Fruit fly (Drosophila melanogaster) whole organism, embryonic: ENCODE measurements around the gene Tasp1.

ENCODE experiments used
- Atf6 ChIP-seq: fragments of 200-800 bp; sonication (Bioruptor generic); IDR thresholded peaks from 2 replicates; pipeline ENCODE4 v1.3.6; 2022; ENCODE audit warnings: missing biosample characterization, missing genetic modification characterization
- B-H1 ChIP-seq: fragments of 200-800 bp; sonication (Bioruptor generic); IDR thresholded peaks from 3 replicates; pipeline ENCODE4 v1.3.6; 2022; ENCODE audit warnings: missing biosample characterization, missing genetic modification characterization
- CG10366 ChIP-seq: fragments of 200-800 bp; sonication (Bioruptor generic); IDR thresholded peaks from 2 replicates; pipeline ENCODE4 v1.3.6; 2022; ENCODE audit warnings: missing biosample characterization, missing genetic modification characterization
- CG10979 ChIP-seq: fragments of 200-800 bp; sonication (Bioruptor generic); optimal IDR thresholded peaks from 2 replicates; lab custom pipeline; 2018; ENCODE audit warnings: missing biosample characterization, mild to moderate bottlenecking, missing genetic modification characterization, moderate library complexity
- CG11398 ChIP-seq: fragments of 200-800 bp; sonication (Bioruptor generic); optimal IDR thresholded peaks from 2 replicates; lab custom pipeline; 2016; ENCODE audit warnings: missing biosample characterization, missing genetic modification characterization
- CG11695 ChIP-seq: fragments of 200-800 bp; sonication (Bioruptor generic); IDR thresholded peaks from 3 replicates; pipeline ENCODE4 v1.3.6; 2022; ENCODE audit warnings: missing biosample characterization, missing genetic modification characterization
- CG12299 ChIP-seq: fragments of 200-800 bp; sonication (Bioruptor generic); optimal IDR thresholded peaks from 2 replicates; lab custom pipeline; 2018; ENCODE audit warnings: missing biosample characterization, mild to moderate bottlenecking, missing genetic modification characterization
- CG13624 ChIP-seq: fragments of 200-800 bp; sonication (Bioruptor generic); optimal IDR thresholded peaks from 2 replicates; lab custom pipeline; 2016; ENCODE audit warnings: missing biosample characterization, missing genetic modification characterization
- CG14860 ChIP-seq: fragments of 200-800 bp; sonication (Bioruptor generic); IDR thresholded peaks from 3 replicates; pipeline ENCODE4 v1.3.6; 2022; ENCODE audit warnings: missing biosample characterization, missing genetic modification characterization; ENCODE audit not compliant: partially characterized antibody
- CG16779 ChIP-seq: fragments of 200-800 bp; sonication (Bioruptor generic); IDR thresholded peaks from 2 replicates; pipeline ENCODE4 v1.3.6; 2022; ENCODE audit warnings: missing biosample characterization, missing genetic modification characterization
- CG18476 ChIP-seq: fragments of 200-800 bp; sonication (Bioruptor generic); optimal IDR thresholded peaks from 2 replicates; lab custom pipeline; 2016; ENCODE audit warnings: missing biosample characterization, mild to moderate bottlenecking, missing genetic modification characterization
- CG2116 ChIP-seq: fragments of 200-800 bp; sonication (Bioruptor generic); optimal IDR thresholded peaks from 3 replicates; lab custom pipeline; 2018; ENCODE audit warnings: missing biosample characterization, mild to moderate bottlenecking, missing genetic modification characterization
- CG2712 ChIP-seq: fragments of 200-800 bp; optimal IDR thresholded peaks from 3 replicates; lab custom pipeline; 2019; ENCODE audit warnings: missing biosample characterization, mild to moderate bottlenecking, missing genetic modification characterization, moderate library complexity
- CG34376 ChIP-seq: fragments of 200-800 bp; sonication (Bioruptor generic); optimal IDR thresholded peaks from 2 replicates; lab custom pipeline; 2018; ENCODE audit warnings: missing biosample characterization, mild to moderate bottlenecking, missing genetic modification characterization
- CG34422 ChIP-seq: fragments of 200-800 bp; sonication (Bioruptor generic); IDR thresholded peaks from 3 replicates; pipeline ENCODE4 v1.3.6; 2022; ENCODE audit warnings: missing biosample characterization, missing genetic modification characterization
- CG4820 ChIP-seq: fragments of 200-800 bp; sonication (Bioruptor generic); optimal IDR thresholded peaks from 3 replicates; lab custom pipeline; 2016; ENCODE audit warnings: missing biosample characterization, missing genetic modification characterization
- CG5180 ChIP-seq: fragments of 200-800 bp; sonication (Bioruptor generic); optimal IDR thresholded peaks from 3 replicates; lab custom pipeline; 2017; ENCODE audit warnings: missing biosample characterization, missing genetic modification characterization, mild to moderate bottlenecking, moderate library complexity, missing genetic modification reagents
- CG8478 ChIP-seq: fragments of >200 bp; optimal IDR thresholded peaks from 2 replicates; lab custom pipeline; 2018
- CG9727 ChIP-seq: fragments of 200-800 bp; sonication (Bioruptor generic); optimal IDR thresholded peaks from 3 replicates; lab custom pipeline; 2017; ENCODE audit warnings: missing biosample characterization, mild to moderate bottlenecking, missing genetic modification characterization
- Camta ChIP-seq: fragments of 200-800 bp; sonication (Bioruptor generic); optimal IDR thresholded peaks from 2 replicates; lab custom pipeline; 2016; ENCODE audit warnings: missing biosample characterization, missing genetic modification characterization
- Dfd ChIP-seq, 2 experiments: fragments of >200 bp; optimal IDR thresholded peaks; 2 replicates each; lab custom pipeline; 2017; ENCODE audit warnings: missing biosample characterization in 2 of 2, missing genetic modification characterization in 2 of 2
- ERR ChIP-seq: fragments of 200-800 bp; sonication (Bioruptor generic); optimal IDR thresholded peaks from 2 replicates; lab custom pipeline; 2016; ENCODE audit warnings: missing biosample characterization, missing genetic modification characterization
- HLH3B ChIP-seq: fragments of 200-800 bp; sonication (Bioruptor generic); IDR thresholded peaks from 2 replicates; pipeline ENCODE4 v1.3.6; 2022; ENCODE audit warnings: missing biosample characterization, missing genetic modification characterization
- Hsf ChIP-seq: fragments of 200-800 bp; sonication (Bioruptor generic); optimal IDR thresholded peaks from 3 replicates; lab custom pipeline; 2016; ENCODE audit warnings: missing biosample characterization, missing genetic modification characterization
- NK7.1 ChIP-seq: fragments of 200-800 bp; sonication (Bioruptor generic); optimal IDR thresholded peaks from 3 replicates; lab custom pipeline; 2016; ENCODE audit warnings: missing biosample characterization, missing genetic modification characterization
- Neu2 ChIP-seq: fragments of 200-800 bp; sonication (Bioruptor generic); optimal IDR thresholded peaks from 3 replicates; lab custom pipeline; 2016; ENCODE audit warnings: missing biosample characterization, missing genetic modification characterization, borderline replicate concordance
- Ptx1 ChIP-seq: fragments of 200-800 bp; sonication (Bioruptor generic); IDR thresholded peaks from 2 replicates; pipeline ENCODE4 v1.3.6; 2022; ENCODE audit warnings: missing biosample characterization, missing genetic modification characterization
- Sry-β ChIP-seq: fragments of 200-800 bp; sonication (Bioruptor generic); optimal IDR thresholded peaks from 2 replicates; lab custom pipeline; 2018; ENCODE audit warnings: missing biosample characterization, mild to moderate bottlenecking, missing genetic modification characterization, moderate library complexity
- Tbp ChIP-seq: fragments of >200 bp; optimal IDR thresholded peaks from 2 replicates; lab custom pipeline; 2018; ENCODE audit warnings: missing biosample characterization, missing genetic modification characterization
- ase ChIP-seq: fragments of 200-800 bp; sonication (Bioruptor generic); IDR thresholded peaks from 3 replicates; pipeline ENCODE4 v1.3.6; 2022; ENCODE audit warnings: missing biosample characterization, missing genetic modification characterization
- dimm ChIP-seq: fragments of 200-800 bp; sonication (Bioruptor generic); IDR thresholded peaks from 2 replicates; pipeline ENCODE4 v1.3.6; 2022; ENCODE audit warnings: missing biosample characterization, missing genetic modification characterization
- dm ChIP-seq: fragments of 200-800 bp; sonication (Bioruptor generic); optimal IDR thresholded peaks from 3 replicates; lab custom pipeline; 2016; ENCODE audit warnings: missing biosample characterization, missing genetic modification characterization
- fd102C ChIP-seq: fragments of 200-800 bp; sonication (Bioruptor generic); optimal IDR thresholded peaks from 2 replicates; lab custom pipeline; 2018; ENCODE audit warnings: missing biosample characterization, mild to moderate bottlenecking, missing genetic modification characterization, moderate library complexity
- gfzf ChIP-seq: fragments of 200-800 bp; sonication (Bioruptor generic); optimal IDR thresholded peaks from 2 replicates; lab custom pipeline; 2016; ENCODE audit warnings: missing biosample characterization, mild to moderate bottlenecking, missing genetic modification characterization, moderate library complexity
- gsb ChIP-seq: fragments of 200-800 bp; sonication (Bioruptor generic); IDR thresholded peaks from 2 replicates; pipeline ENCODE4 v1.3.6; 2022; ENCODE audit warnings: missing biosample characterization, missing genetic modification characterization
- inv ChIP-seq: fragments of 200-800 bp; sonication (Bioruptor generic); IDR thresholded peaks from 2 replicates; pipeline ENCODE4 v1.3.6; 2022; ENCODE audit warnings: missing biosample characterization, missing genetic modification characterization; ENCODE audit not compliant: partially characterized antibody
- kah ChIP-seq: fragments of 200-800 bp; sonication (Bioruptor generic); optimal IDR thresholded peaks from 2 replicates; lab custom pipeline; 2018; ENCODE audit warnings: missing biosample characterization, mild to moderate bottlenecking, missing genetic modification characterization
- mld ChIP-seq: fragments of 200-800 bp; sonication (Bioruptor generic); IDR thresholded peaks from 3 replicates; pipeline ENCODE4 v1.3.6; 2022; ENCODE audit warnings: missing biosample characterization, missing genetic modification characterization; ENCODE audit not compliant: partially characterized antibody
- nom ChIP-seq: fragments of 200-800 bp; sonication (Bioruptor generic); optimal IDR thresholded peaks from 2 replicates; lab custom pipeline; 2017; ENCODE audit warnings: missing biosample characterization, missing genetic modification characterization, mild to moderate bottlenecking, moderate library complexity, missing genetic modification reagents
- oc ChIP-seq: fragments of 200-800 bp; sonication (Bioruptor generic); optimal IDR thresholded peaks from 2 replicates; lab custom pipeline; 2018; ENCODE audit warnings: missing biosample characterization, mild to moderate bottlenecking, missing genetic modification characterization, moderate library complexity
- pb ChIP-seq: fragments of 200-800 bp; sonication (Bioruptor generic); optimal IDR thresholded peaks from 3 replicates; lab custom pipeline; 2016; ENCODE audit warnings: missing biosample characterization, missing genetic modification characterization
- pros ChIP-seq: fragments of 200-800 bp; sonication (Bioruptor generic); optimal IDR thresholded peaks from 3 replicates; lab custom pipeline; 2019; ENCODE audit warnings: missing biosample characterization, mild to moderate bottlenecking, missing genetic modification characterization, moderate library complexity
- rib ChIP-seq: fragments of 200-800 bp; sonication (Bioruptor generic); IDR thresholded peaks from 2 replicates; pipeline ENCODE4 v1.3.6; 2022; ENCODE audit warnings: missing biosample characterization, missing genetic modification characterization
- sens-2 ChIP-seq: fragments of 200-800 bp; sonication (Bioruptor generic); IDR thresholded peaks from 2 replicates; pipeline ENCODE4 v1.3.6; 2022; ENCODE audit warnings: missing biosample characterization, missing genetic modification characterization
- seq ChIP-seq: fragments of 200-800 bp; sonication (Bioruptor generic); IDR thresholded peaks from 2 replicates; pipeline ENCODE4 v1.3.6; 2022; ENCODE audit warnings: missing biosample characterization, missing genetic modification characterization
- slbo ChIP-seq: fragments of 200-800 bp; sonication (Bioruptor generic); IDR thresholded peaks from 2 replicates; pipeline ENCODE4 v1.3.6; 2022; ENCODE audit warnings: missing biosample characterization, missing genetic modification characterization
- trh ChIP-seq: fragments of 200-800 bp; sonication (Bioruptor generic); optimal IDR thresholded peaks from 2 replicates; lab custom pipeline; 2016; ENCODE audit warnings: missing biosample characterization, missing genetic modification characterization
- twi ChIP-seq: fragments of 200-800 bp; optimal IDR thresholded peaks from 2 replicates; lab custom pipeline; 2019; ENCODE audit warnings: missing biosample characterization, mild to moderate bottlenecking, missing genetic modification characterization, moderate library complexity
- unc-4 ChIP-seq: fragments of 200-800 bp; sonication (Bioruptor generic); IDR thresholded peaks from 2 replicates; pipeline ENCODE4 v1.3.6; 2022; ENCODE audit warnings: missing biosample characterization, missing genetic modification characterization; ENCODE audit not compliant: partially characterized antibody
- vfl ChIP-seq: fragments of 200-800 bp; sonication (Bioruptor generic); optimal IDR thresholded peaks from 2 replicates; lab custom pipeline; 2016; ENCODE audit warnings: missing biosample characterization, missing genetic modification characterization
- z ChIP-seq: fragments of 200-800 bp; sonication (Bioruptor generic); IDR thresholded peaks from 3 replicates; pipeline ENCODE4 v1.3.6; 2022; ENCODE audit warnings: missing biosample characterization, missing genetic modification characterization
- zfh2 ChIP-seq: fragments of 200-800 bp; sonication (Bioruptor generic); optimal IDR thresholded peaks from 2 replicates; lab custom pipeline; 2016; ENCODE audit warnings: missing biosample characterization, missing genetic modification characterization

Tasp1 gene

dm6 chr3L:16054095-16054494 is 33.2 kb downstream of the Tasp1 start (continued):
- no peak for TF ChIP-seq ERR (GFP tag; lab: Kevin White, UChicago)
- TF ChIP-seq pb (GFP tag; lab: Kevin White, UChicago): no peak
- TF ChIP-seq CG2712 (tag; lab: Kevin White, UChicago): peak; percentile 68
- 0 out of 3 replicates have a peak, but pooled peaks have one; percentile 22 for TF ChIP-seq CG34422 (GFP tag; lab: Robert Waterston, UW)
- no peak for TF ChIP-seq pros
- peak; percentile 65 for TF ChIP-seq Ptx1
- no peak for TF ChIP-seq Dfd (GFP tag; optimal IDR thresholded peaks at IDR 0.05; lab: Kevin White, UChicago)
- no peak for TF ChIP-seq dm (GFP tag; lab: Kevin White, UChicago)
- TF ChIP-seq zfh2 (GFP tag; lab: Kevin White, UChicago): no peak
- TF ChIP-seq CG2116 (GFP tag; lab: Kevin White, UChicago): no peak
- no peak for TF ChIP-seq nom (GFP tag; lab: Kevin White, UChicago)
- no peak for TF ChIP-seq Sry-β (GFP tag; lab: Kevin White, UChicago)
- no peak for TF ChIP-seq sens-2 (GFP tag; lab: Robert Waterston, UW)
- no peak for TF ChIP-seq CG18476 (GFP tag; lab: Kevin White, UChicago)
- TF ChIP-seq CG9727 (GFP tag; lab: Kevin White, UChicago): peak; percentile 64
- TF ChIP-seq Tbp (GFP tag; lab: Kevin White, UChicago): no peak
- TF ChIP-seq gfzf (GFP tag; lab: Kevin White, UChicago): no peak
- TF ChIP-seq CG34376: no peak
- no peak for TF ChIP-seq trh (GFP tag; lab: Kevin White, UChicago)
- TF ChIP-seq fd102C (GFP tag; lab: Kevin White, UChicago): no peak
- no peak for TF ChIP-seq CG12299 (tag; lab: Kevin White, UChicago)
- TF ChIP-seq inv: no peak
- TF ChIP-seq ase (GFP tag; lab: Robert Waterston, UW): no peak; the same call in 2 of the 3 replicates
- peak; percentile 17; the same call in 1 of the 2 replicates for TF ChIP-seq CG10366 (GFP tag; lab: Robert Waterston, UW)
- no peak for TF ChIP-seq Camta (GFP tag; lab: Kevin White, UChicago)
- TF ChIP-seq z: no peak
- peak; percentile 11; the same call in 1 of the 2 replicates for TF ChIP-seq Atf6 (GFP tag; lab: Robert Waterston, UW)
- TF ChIP-seq CG10979 (tag; lab: Kevin White, UChicago): peak; percentile 49
- TF ChIP-seq mld (GFP tag; lab: Robert Waterston, UW): no peak
- TF ChIP-seq CG16779 (GFP tag; lab: Robert Waterston, UW): no peak
- no peak for TF ChIP-seq B-H1 (GFP tag; lab: Robert Waterston, UW)
- TF ChIP-seq Hsf (GFP tag; lab: Kevin White, UChicago): peak; percentile 52
- peak; percentile 9 for TF ChIP-seq kah (GFP tag; lab: Kevin White, UChicago)
- TF ChIP-seq CG14860 (GFP tag; lab: Robert Waterston, UW): no peak
- TF ChIP-seq vfl (GFP tag; lab: Kevin White, UChicago): no peak
- TF ChIP-seq gsb: no peak
- TF ChIP-seq CG13624 (GFP tag; lab: Kevin White, UChicago): no peak
- TF ChIP-seq CG8478 (lab: Kevin White, UChicago): no peak
- TF ChIP-seq CG11695 (GFP tag; lab: Robert Waterston, UW): peak; percentile 64
- TF ChIP-seq rib (GFP tag; lab: Robert Waterston, UW): no peak
- TF ChIP-seq Neu2 (GFP tag; lab: Kevin White, UChicago): no peak
- TF ChIP-seq seq (GFP tag; lab: Robert Waterston, UW): 0 out of 2 replicates have a peak, but pooled peaks have one; percentile 16
- TF ChIP-seq unc-4 (GFP tag; lab: Robert Waterston, UW): no peak
- TF ChIP-seq NK7.1: no peak
- peak; percentile 17 for TF ChIP-seq CG5180 (GFP tag; lab: Kevin White, UChicago)
- TF ChIP-seq twi (tag; lab: Kevin White, UChicago): no peak
- no peak for TF ChIP-seq CG11398 (GFP tag; lab: Kevin White, UChicago)
- peak; percentile 13 for TF ChIP-seq CG4820 (GFP tag; lab: Kevin White, UChicago)
- TF ChIP-seq HLH3B (GFP tag; lab: Robert Waterston, UW): peak; percentile 18; the same call in 1 of the 2 replicates
- no peak for TF ChIP-seq slbo (GFP tag; lab: Robert Waterston, UW)
- no peak for TF ChIP-seq dimm (GFP tag; lab: Robert Waterston, UW)
- TF ChIP-seq oc (tag; lab: Kevin White, UChicago): no peak
